Worm (Caenorhabditis elegans) whole organism, L1 larva: ENCODE results near the gene mip-1.

Source experiments
- ama-1 ChIP-seq: fragments of 150-350 bp; optimal IDR thresholded peaks from 2 replicates; lab custom pipeline; 2014
- fkh-10 ChIP-seq: sonication (generic microtip); optimal IDR thresholded peaks from 2 replicates; lab custom pipeline; 2017; ENCODE audit warnings: missing biosample characterization, missing genetic modification reagents, missing genetic modification characterization
- mab-9 ChIP-seq: fragments of 200-800 bp; sonication (Bioruptor generic); IDR thresholded peaks from 2 replicates; pipeline ENCODE4 v1.3.6; 2022; ENCODE audit warnings: missing genetic modification reagents, missing genetic modification characterization, missing compliant biosample characterization
- ztf-11 ChIP-seq, 2 experiments: sonication (generic microtip); optimal IDR thresholded peaks; 2 replicates each; lab custom pipeline; 2016 to 2017; ENCODE audit warnings: missing genetic modification characterization in 2 of 2, missing biosample characterization in 1 of 2, missing compliant biosample characterization in 1 of 2

DNA sequence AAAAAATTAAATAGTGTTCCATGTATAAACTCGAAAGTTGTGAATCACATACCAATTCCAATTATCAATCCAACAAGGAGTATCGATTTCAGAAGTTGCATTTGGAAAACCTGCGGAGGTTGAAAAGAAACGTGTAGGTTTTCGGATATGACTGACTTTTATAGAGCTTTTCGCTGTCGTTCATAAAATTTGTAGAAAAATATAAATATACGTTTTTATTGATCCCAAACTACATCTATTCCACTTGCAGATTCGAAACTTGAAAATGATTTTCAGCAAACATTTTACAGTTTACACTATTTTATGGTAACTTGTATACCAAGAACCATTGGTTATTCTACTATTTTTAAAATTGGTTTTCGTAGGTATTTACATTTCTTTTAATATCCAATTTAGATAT is 49.3 kb downstream of the mip-1 start, which contains the start of gene clec-156:
- TF ChIP-seq mab-9 (GFP tag; lab: Robert Waterston, UW) (no peak), ztf-11 (tag; optimal IDR thresholded peaks at IDR 0.05; lab: Kevin White, UChicago) (no peak), ama-1 (no peak), fkh-10 (GFP tag; lab: Kevin White, UChicago) (no peak)
